Worm (Caenorhabditis elegans): Measurements from ENCODE around the gene col-157.

The col-157 gene

DNA sequence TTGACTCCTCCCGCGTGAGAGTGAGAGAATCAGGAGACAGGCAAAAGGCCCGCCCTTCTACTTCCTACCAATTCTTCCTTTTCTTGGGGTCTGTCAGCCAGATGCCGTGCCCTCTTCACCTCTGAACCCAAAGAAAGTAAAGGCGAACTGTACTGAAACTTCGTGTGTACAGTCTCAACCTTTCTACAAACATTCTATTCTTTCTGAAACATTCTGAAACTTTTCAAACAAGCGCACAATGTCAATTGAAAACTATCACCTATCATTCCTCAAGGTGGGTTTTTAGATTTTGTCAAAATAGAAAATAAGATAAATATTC lies 48.7 kb downstream of the col-157 start:
- TF ChIP-seq T23F11.4 (GFP tag; optimal IDR thresholded peaks at IDR 0.05) (no peak), madf-2 (tag; optimal IDR thresholded peaks at IDR 0.05) (no peak), sdc-2 (tag; optimal IDR thresholded peaks at IDR 0.05) (no peak), sox-4 (tag; optimal IDR thresholded peaks at IDR 0.05) (no peak), zip-5 (tag; optimal IDR thresholded peaks at IDR 0.05) (no peak), ceh-30 (tag; optimal IDR thresholded peaks at IDR 0.05) (no peak), K09A11.1 (tag; optimal IDR thresholded peaks at IDR 0.05; ENCODE audit: insufficient read depth) (no peak)

ce11 chrV:11532964-11533363 lies 49.1 kb downstream of the col-157 start:
- TF ChIP-seq hlh-30 (tag; optimal IDR thresholded peaks at IDR 0.05; ENCODE audit: insufficient read depth), result no peak

DNA sequence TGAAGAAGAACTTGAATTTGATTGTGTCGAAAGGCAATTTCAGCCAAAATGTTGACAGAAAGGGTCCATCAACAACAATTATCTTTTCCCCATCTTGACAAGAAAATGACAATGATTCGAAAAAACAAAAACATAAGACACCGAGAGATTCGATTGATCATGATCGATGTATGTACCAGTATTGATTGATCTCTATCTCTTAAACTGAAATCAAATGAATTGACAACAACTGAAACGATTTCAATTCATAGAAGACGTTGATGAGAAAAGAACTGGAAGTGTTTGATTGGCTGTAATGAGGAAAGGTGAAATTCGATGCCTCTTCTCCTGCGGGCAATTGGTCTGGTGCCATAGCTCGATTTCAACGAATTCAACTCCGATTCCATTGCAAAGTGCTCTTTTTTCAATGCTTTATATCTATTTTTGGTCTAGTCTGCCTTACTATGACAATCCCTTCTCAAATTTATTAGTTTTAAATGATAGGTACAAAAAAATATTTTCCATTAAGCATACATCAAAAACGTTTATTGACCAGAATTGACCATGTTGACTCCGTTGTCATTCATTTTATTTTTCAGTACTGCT lies 49.6 kb downstream of the col-157 start:
- no peak for TF ChIP-seq madf-2 (tag; optimal IDR thresholded peaks at IDR 0.05)
- TF ChIP-seq ceh-14 (tag; optimal IDR thresholded peaks at IDR 0.05), result no peak
- no peak for TF ChIP-seq gmeb-2 (tag; optimal IDR thresholded peaks at IDR 0.05)
- no peak for TF ChIP-seq nfya-1 (tag; optimal IDR thresholded peaks at IDR 0.05)
- no peak for TF ChIP-seq ceh-18 (tag; optimal IDR thresholded peaks at IDR 0.05)
- no peak for TF ChIP-seq dmd-4 (tag; optimal IDR thresholded peaks at IDR 0.05; ENCODE audit: borderline replicate concordance)
- TF ChIP-seq hlh-8 (tag; optimal IDR thresholded peaks at IDR 0.05), result no peak
- no peak for TF ChIP-seq ceh-24 (tag; optimal IDR thresholded peaks at IDR 0.05)
- TF ChIP-seq unc-86 (tag; optimal IDR thresholded peaks at IDR 0.05), result no peak
- no peak for TF ChIP-seq lin-11 (tag; optimal IDR thresholded peaks at IDR 0.05)
- no peak for TF ChIP-seq ttx-3 (tag; optimal IDR thresholded peaks at IDR 0.05)
- TF ChIP-seq T23F11.4 (GFP tag; optimal IDR thresholded peaks at IDR 0.05), result no peak
- no peak for TF ChIP-seq nhr-11 (tag; optimal IDR thresholded peaks at IDR 0.05)
- no peak for TF ChIP-seq odd-2 (tag; optimal IDR thresholded peaks at IDR 0.05)
